Worm (Caenorhabditis elegans) whole organism, L1 larva: ENCODE data around the gene cnc-5.

Source experiments
- C04F5.9 ChIP-seq: sonication (generic microtip); optimal IDR thresholded peaks from 2 replicates; lab custom pipeline; 2016; ENCODE audit warnings: missing genetic modification characterization, missing compliant biosample characterization
- F16B12.6 ChIP-seq: fragments of 150-350 bp; optimal IDR thresholded peaks from 2 replicates; lab custom pipeline; 2014; ENCODE audit warnings: missing biosample characterization, missing genetic modification characterization
- blmp-1 ChIP-seq: fragments of 150-350 bp; optimal IDR thresholded peaks from 2 replicates; lab custom pipeline; 2014; ENCODE audit warnings: missing biosample characterization, missing genetic modification characterization
- ceh-63 ChIP-seq: fragments of 200-800 bp; sonication (Bioruptor generic); optimal IDR thresholded peaks from 2 replicates; lab custom pipeline; 2018; ENCODE audit warnings: mild to moderate bottlenecking, missing genetic modification characterization, missing compliant biosample characterization
- ceh-82 ChIP-seq, 3 experiments: fragments of 150-350 bp in 1 of 3; sonication (generic microtip) in 2 of 3; optimal IDR thresholded peaks; 2 replicates each; lab custom pipeline; 2014 to 2017; ENCODE audit warnings: missing biosample characterization in 3 of 3, missing genetic modification characterization in 3 of 3
- dpl-1 ChIP-seq, 3 experiments: fragments of 150-350 bp in 2 of 3; sonication (generic microtip) in 1 of 3; optimal IDR thresholded peaks; 2 replicates each; lab custom pipeline; 2014 to 2017; ENCODE audit warnings: missing biosample characterization in 3 of 3, missing genetic modification characterization in 3 of 3, missing genetic modification reagents in 3 of 3
- efl-1 ChIP-seq, 4 experiments: fragments of 150-350 bp; optimal IDR thresholded peaks in 3 of 4; peaks in 1 of 4; 1 replicate in 1 of 4; 2 replicates in 3 of 4; lab custom pipeline; 2014; ENCODE audit warnings: missing biosample characterization in 2 of 4, missing genetic modification characterization in 2 of 4, missing genetic modification reagents in 2 of 4
- egl-13 ChIP-seq: sonication (generic microtip); optimal IDR thresholded peaks from 2 replicates; lab custom pipeline; 2016; ENCODE audit warnings: missing genotype, missing genetic modification reagents, missing genetic modification characterization, missing compliant biosample characterization
- elt-3 ChIP-seq, 6 experiments: fragments of 150-350 bp in 1 of 6; sonication (generic microtip); optimal IDR thresholded peaks; 2 replicates each; lab custom pipeline; 2017 to 2018; ENCODE audit warnings: missing biosample characterization in 6 of 6, missing genetic modification characterization in 6 of 6, inconsistent platforms in 1 of 6
- fkh-10 ChIP-seq: sonication (generic microtip); optimal IDR thresholded peaks from 2 replicates; lab custom pipeline; 2017; ENCODE audit warnings: missing biosample characterization, missing genetic modification reagents, missing genetic modification characterization
- fkh-4 ChIP-seq: sonication (generic microtip); optimal IDR thresholded peaks from 2 replicates; lab custom pipeline; 2016; ENCODE audit warnings: missing compliant biosample characterization, missing genetic modification characterization, borderline replicate concordance
- grh-1 ChIP-seq: fragments of 200-800 bp; sonication (Bioruptor generic); IDR thresholded peaks from 2 replicates; pipeline ENCODE4 v1.3.6; 2022; ENCODE audit warnings: missing genetic modification reagents, missing genetic modification characterization, missing compliant biosample characterization
- hlh-4 ChIP-seq: sonication (generic microtip); optimal IDR thresholded peaks from 2 replicates; lab custom pipeline; 2016; ENCODE audit warnings: mild to moderate bottlenecking, missing genetic modification characterization, missing compliant biosample characterization
- lin-13 ChIP-seq: fragments of 150-350 bp; optimal IDR thresholded peaks from 2 replicates; lab custom pipeline; 2014; ENCODE audit warnings: missing biosample characterization, missing genetic modification reagents, missing genetic modification characterization
- lin-14 ChIP-seq: fragments of 200-800 bp; sonication (Bioruptor generic); optimal IDR thresholded peaks from 2 replicates; lab custom pipeline; 2018; ENCODE audit warnings: mild to moderate bottlenecking, missing genetic modification characterization, moderate library complexity, missing compliant biosample characterization
- lin-15B ChIP-seq: fragments of 150-350 bp; sonication (generic microtip); optimal IDR thresholded peaks from 3 replicates; lab custom pipeline; 2014; ENCODE audit warnings: missing biosample characterization, missing genetic modification characterization
- lin-35 ChIP-seq, 2 experiments: fragments of 150-350 bp; optimal IDR thresholded peaks; 2 replicates each; lab custom pipeline; 2014; ENCODE audit warnings: missing biosample characterization in 2 of 2, missing genetic modification characterization in 2 of 2, missing genetic modification reagents in 2 of 2
- lin-39 ChIP-seq: fragments of 150-350 bp; optimal IDR thresholded peaks from 2 replicates; lab custom pipeline; 2014; ENCODE audit warnings: missing biosample characterization, missing genetic modification reagents, missing genetic modification characterization
- lir-3 ChIP-seq: sonication (generic microtip); optimal IDR thresholded peaks from 2 replicates; lab custom pipeline; 2016; ENCODE audit warnings: mild to moderate bottlenecking, missing genetic modification characterization, moderate library complexity, missing compliant biosample characterization; ENCODE audit not compliant: poor library complexity
- lsy-2 ChIP-seq, 2 experiments: fragments of 150-350 bp; optimal IDR thresholded peaks; 2 replicates each; lab custom pipeline; 2014; ENCODE audit warnings: missing biosample characterization in 2 of 2, missing genetic modification characterization in 2 of 2
- mab-9 ChIP-seq: fragments of 200-800 bp; sonication (Bioruptor generic); IDR thresholded peaks from 2 replicates; pipeline ENCODE4 v1.3.6; 2022; ENCODE audit warnings: missing genetic modification reagents, missing genetic modification characterization, missing compliant biosample characterization
- nhr-11 ChIP-seq: fragments of 150-350 bp; optimal IDR thresholded peaks from 2 replicates; lab custom pipeline; 2014; ENCODE audit warnings: missing biosample characterization, missing genetic modification characterization
- nhr-20 ChIP-seq: sonication (generic microtip); optimal IDR thresholded peaks from 2 replicates; lab custom pipeline; 2016; ENCODE audit warnings: mild to moderate bottlenecking, missing genetic modification characterization, missing compliant biosample characterization
- nhr-237 ChIP-seq: fragments of 150-350 bp; optimal IDR thresholded peaks from 2 replicates; lab custom pipeline; 2014; ENCODE audit warnings: missing biosample characterization, missing genetic modification characterization
- nhr-28 ChIP-seq: fragments of 150-350 bp; optimal IDR thresholded peaks from 2 replicates; lab custom pipeline; 2014; ENCODE audit warnings: missing biosample characterization, missing genetic modification characterization
- nhr-47 ChIP-seq: sonication (generic microtip); optimal IDR thresholded peaks from 2 replicates; lab custom pipeline; 2016; ENCODE audit warnings: mild to moderate bottlenecking, missing genetic modification characterization, moderate library complexity, missing compliant biosample characterization
- nhr-71 ChIP-seq: sonication (generic microtip); optimal IDR thresholded peaks from 2 replicates; lab custom pipeline; 2016; ENCODE audit warnings: mild to moderate bottlenecking, missing genetic modification characterization, moderate library complexity, missing compliant biosample characterization
- nhr-76 ChIP-seq: sonication (generic microtip); optimal IDR thresholded peaks from 2 replicates; lab custom pipeline; 2017; ENCODE audit warnings: missing biosample characterization, missing genetic modification characterization
- nhr-77 ChIP-seq: fragments of 150-350 bp; optimal IDR thresholded peaks from 2 replicates; lab custom pipeline; 2014; ENCODE audit warnings: missing biosample characterization, missing genetic modification characterization
- nhr-90 ChIP-seq: sonication (generic microtip); optimal IDR thresholded peaks from 2 replicates; lab custom pipeline; 2016; ENCODE audit warnings: mild to moderate bottlenecking, missing genetic modification characterization, missing compliant biosample characterization; ENCODE audit not compliant: poor library complexity
- pax-3 ChIP-seq: fragments of 200-800 bp; sonication (Bioruptor generic); optimal IDR thresholded peaks from 2 replicates; lab custom pipeline; 2018; ENCODE audit warnings: mild to moderate bottlenecking, missing genetic modification characterization, moderate library complexity, missing compliant biosample characterization
- rnt-1 ChIP-seq: sonication (generic microtip); optimal IDR thresholded peaks from 2 replicates; lab custom pipeline; 2016; ENCODE audit warnings: mild to moderate bottlenecking, missing genetic modification characterization, moderate library complexity, missing compliant biosample characterization
- skn-1 ChIP-seq: fragments of 150-350 bp; optimal IDR thresholded peaks from 2 replicates; lab custom pipeline; 2014; ENCODE audit warnings: missing biosample characterization, missing genetic modification characterization
- snu-23 ChIP-seq: sonication (generic microtip); optimal IDR thresholded peaks from 2 replicates; lab custom pipeline; 2016; ENCODE audit warnings: missing genetic modification characterization, missing compliant biosample characterization
- sox-4 ChIP-seq: sonication (generic microtip); optimal IDR thresholded peaks from 2 replicates; lab custom pipeline; 2016; ENCODE audit warnings: missing genetic modification characterization, missing compliant biosample characterization
- sptf-1 ChIP-seq: fragments of 150-350 bp; optimal IDR thresholded peaks from 2 replicates; lab custom pipeline; 2014; ENCODE audit warnings: missing biosample characterization, missing genetic modification characterization
- tbx-2 ChIP-seq: sonication (generic microtip); optimal IDR thresholded peaks from 2 replicates; lab custom pipeline; 2016; ENCODE audit warnings: missing genetic modification characterization, missing compliant biosample characterization
- tlp-1 ChIP-seq: fragments of 150-350 bp; optimal IDR thresholded peaks from 2 replicates; lab custom pipeline; 2014; ENCODE audit warnings: missing biosample characterization, missing genetic modification characterization
- unc-30 ChIP-seq: sonication (generic microtip); optimal IDR thresholded peaks from 2 replicates; lab custom pipeline; 2017; ENCODE audit warnings: missing biosample characterization, missing genetic modification characterization
- unc-98 ChIP-seq: fragments of 200-800 bp; sonication (Bioruptor generic); IDR thresholded peaks from 2 replicates; pipeline ENCODE4 v1.3.6; 2022; ENCODE audit warnings: missing genetic modification characterization, missing compliant biosample characterization
- zip-4 ChIP-seq: fragments of 200-800 bp; sonication (Bioruptor generic); optimal IDR thresholded peaks from 2 replicates; lab custom pipeline; 2018; ENCODE audit warnings: mild to moderate bottlenecking, missing genetic modification characterization, moderate library complexity, missing compliant biosample characterization
- ztf-4 ChIP-seq: fragments of 150-350 bp; optimal IDR thresholded peaks from 2 replicates; lab custom pipeline; 2014; ENCODE audit warnings: missing biosample characterization, missing genetic modification characterization

The cnc-5 gene

DNA sequence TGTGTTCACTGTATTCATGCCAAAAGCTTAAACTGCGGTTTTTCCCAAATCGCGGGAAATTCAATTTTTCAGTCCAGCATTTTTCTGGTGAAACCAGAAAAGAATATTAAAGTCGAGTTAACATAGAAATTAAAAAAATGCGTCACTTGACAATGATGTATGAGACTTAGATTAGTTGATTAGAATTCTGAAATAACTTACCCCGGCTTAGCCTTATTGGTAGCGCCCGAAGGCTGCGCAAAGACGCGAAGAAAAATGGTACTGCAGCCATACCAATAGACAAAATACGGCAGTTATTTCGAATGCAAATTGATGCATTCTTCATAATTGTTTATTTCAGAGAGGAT is 11.8 kb upstream of the cnc-5 start:
- no peak for TF ChIP-seq efl-1 (optimal IDR thresholded peaks at IDR 0.05; lab: Kevin White, UChicago)
- TF ChIP-seq efl-1 (GFP tag; optimal IDR thresholded peaks at IDR 0.05 in 1 of 2; lab: Kevin White, UChicago), result peak in 1 of 2 experiments; percentile 92
- TF ChIP-seq lsy-2 (tag; optimal IDR thresholded peaks at IDR 0.05; lab: Kevin White, UChicago), result no peak

DNA sequence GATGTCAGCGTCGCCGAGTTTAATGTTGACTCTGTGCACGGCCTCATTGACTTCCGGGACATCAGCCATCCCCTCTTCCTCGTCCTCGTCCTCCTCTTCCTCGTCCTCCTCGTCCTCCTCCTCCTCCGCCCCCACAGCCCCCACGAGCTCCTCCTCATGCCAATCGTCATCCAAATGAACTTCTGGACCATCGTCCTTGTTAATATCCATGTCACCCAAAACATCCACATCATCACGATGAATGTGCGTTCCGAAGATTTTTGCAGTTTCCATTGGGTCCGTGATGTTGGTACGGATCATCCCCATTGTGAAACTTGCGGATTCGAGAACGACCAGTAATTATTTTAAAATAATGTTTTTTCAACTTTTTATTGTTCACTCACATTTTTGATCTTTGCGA is 10.8 kb upstream of the cnc-5 start:
- TF ChIP-seq dpl-1 (GFP tag; optimal IDR thresholded peaks at IDR 0.05; lab: Kevin White, UChicago) (peak in 1 of 3 experiments; percentile 11), lin-13 (GFP tag; lab: Kevin White, UChicago) (no peak), efl-1 (optimal IDR thresholded peaks at IDR 0.05; lab: Kevin White, UChicago) (no peak), efl-1 (GFP tag; optimal IDR thresholded peaks at IDR 0.05 in 1 of 2; lab: Kevin White, UChicago) (peak in 1 of 2 experiments; percentile 87)

DNA sequence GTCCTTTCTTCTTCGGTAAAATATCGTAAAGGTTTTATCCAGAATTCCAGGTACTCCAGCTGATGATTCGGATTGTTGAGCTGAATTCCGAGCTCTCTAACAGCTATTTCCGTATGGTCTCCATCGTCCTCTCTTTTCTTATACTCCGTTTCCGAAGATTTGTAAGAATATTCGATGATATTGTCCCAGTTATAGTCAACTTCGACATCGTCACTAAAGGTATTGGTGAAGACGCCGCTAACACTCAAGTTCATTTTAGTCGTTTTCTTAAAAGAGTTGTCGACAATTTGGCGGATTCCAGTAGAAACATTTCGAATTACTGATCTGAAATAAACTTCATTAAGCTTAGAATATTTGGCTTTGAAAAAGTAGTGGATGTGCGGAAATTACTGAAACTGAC is 10.1 kb upstream of the cnc-5 start:
- TF ChIP-seq nhr-47 (tag; lab: Kevin White, UChicago) (no peak), efl-1 (optimal IDR thresholded peaks at IDR 0.05; lab: Kevin White, UChicago) (no peak), efl-1 (GFP tag; optimal IDR thresholded peaks at IDR 0.05 in 1 of 2; lab: Kevin White, UChicago) (peak in 1 of 2 experiments; percentile 93)

DNA sequence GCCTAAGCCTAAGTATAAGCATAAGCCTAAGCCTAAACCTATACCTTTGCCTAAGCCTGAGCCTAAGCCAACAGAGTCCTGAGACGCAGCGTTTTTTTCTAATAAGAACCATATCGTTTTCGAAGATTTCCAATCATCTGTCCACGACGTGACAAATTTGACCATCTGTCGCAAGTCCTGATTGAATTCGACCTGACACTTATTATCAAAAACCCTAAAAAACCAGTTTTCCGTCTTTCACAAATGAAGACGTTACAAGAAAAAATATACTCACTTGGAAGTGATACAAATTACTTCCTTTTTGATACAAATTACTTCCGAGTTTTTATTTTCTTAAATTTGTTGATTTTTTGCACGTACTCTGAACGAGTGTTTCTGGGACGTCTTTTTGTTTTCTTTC is 7.0 kb upstream of the cnc-5 start:
- TF ChIP-seq lin-35 (GFP tag; optimal IDR thresholded peaks at IDR 0.05; lab: Kevin White, UChicago), result no peak
- no peak for TF ChIP-seq nhr-71 (tag; lab: Kevin White, UChicago)
- TF ChIP-seq nhr-20, result peak; percentile 12
- TF ChIP-seq hlh-4 (tag; lab: Kevin White, UChicago), result no peak
- TF ChIP-seq unc-30 (tag; lab: Kevin White, UChicago), result no peak
- TF ChIP-seq lin-15B (tag; lab: Kevin White, UChicago), result no peak
- no peak for TF ChIP-seq ztf-4 (tag; lab: Kevin White, UChicago)
- peak; percentile 52 for TF ChIP-seq lin-14 (GFP tag; lab: Kevin White, UChicago)
- TF ChIP-seq skn-1 (tag; lab: Kevin White, UChicago), result no peak
- TF ChIP-seq grh-1 (GFP tag; lab: Robert Waterston, UW), result peak; percentile 47; the same call in 1 of the 2 replicates
- TF ChIP-seq elt-3 (tag; optimal IDR thresholded peaks at IDR 0.05; lab: Kevin White, UChicago), result peak in 2 of 6 experiments; percentile 12 to 65
- no peak for TF ChIP-seq mab-9 (GFP tag; lab: Robert Waterston, UW)
- peak; percentile 52 for TF ChIP-seq blmp-1
- no peak for TF ChIP-seq ceh-82 (tag; optimal IDR thresholded peaks at IDR 0.05; lab: Kevin White, UChicago)
- TF ChIP-seq unc-98 (GFP tag; lab: Robert Waterston, UW), result no peak
- TF ChIP-seq lsy-2 (tag; optimal IDR thresholded peaks at IDR 0.05; lab: Kevin White, UChicago), result no peak
- no peak for TF ChIP-seq tlp-1
- no peak for TF ChIP-seq nhr-11
- no peak for TF ChIP-seq lin-13 (GFP tag; lab: Kevin White, UChicago)
- TF ChIP-seq tbx-2 (tag; lab: Kevin White, UChicago), result peak; percentile 25

DNA sequence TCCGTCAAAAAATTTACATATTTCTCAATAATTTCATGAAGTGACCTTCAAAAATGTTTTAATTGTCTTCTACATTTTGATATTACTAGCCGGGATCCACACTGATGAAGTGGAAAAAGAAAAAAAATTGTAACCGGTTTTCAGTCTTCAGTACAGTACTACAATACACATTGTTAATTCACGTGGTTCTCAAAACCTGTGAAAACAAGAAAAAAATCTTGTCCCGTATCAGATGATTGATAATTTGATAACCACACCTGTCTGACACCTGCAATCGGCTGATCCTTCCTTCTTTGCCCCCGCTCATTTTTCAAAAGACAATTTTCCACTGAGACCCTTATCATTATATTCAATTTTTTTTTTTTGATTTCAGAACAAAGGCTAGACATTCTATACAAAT is 6.3 kb upstream of the cnc-5 start, which contains the start of gene R09B5.11:
R09B5.11 (plus strand) TSS at position 374 of the 400 bp plus-strand sequence.
- TF ChIP-seq sptf-1 (tag; lab: Kevin White, UChicago), result no peak
- TF ChIP-seq nhr-77, result no peak
- TF ChIP-seq tbx-2 (tag; lab: Kevin White, UChicago), result peak; percentile 37
- TF ChIP-seq lin-35 (GFP tag; optimal IDR thresholded peaks at IDR 0.05; lab: Kevin White, UChicago), result no peak
- TF ChIP-seq fkh-4 (tag; lab: Kevin White, UChicago), result no peak
- peak in 1 of 2 experiments; percentile 23 for TF ChIP-seq lsy-2 (tag; optimal IDR thresholded peaks at IDR 0.05; lab: Kevin White, UChicago)
- TF ChIP-seq nhr-76 (tag; lab: Kevin White, UChicago), result no peak
- no peak for TF ChIP-seq lin-39 (tag; lab: Kevin White, UChicago)
- TF ChIP-seq zip-4, result no peak
- TF ChIP-seq fkh-10 (GFP tag; lab: Kevin White, UChicago), result no peak
- TF ChIP-seq sox-4 (tag; lab: Kevin White, UChicago), result no peak
- TF ChIP-seq pax-3 (tag; lab: Kevin White, UChicago), result no peak
- TF ChIP-seq ceh-63, result no peak
- no peak for TF ChIP-seq nhr-237 (tag; lab: Kevin White, UChicago)
- no peak for TF ChIP-seq C04F5.9
- no peak for TF ChIP-seq nhr-28 (tag; lab: Kevin White, UChicago)
- TF ChIP-seq snu-23 (GFP tag; lab: Kevin White, UChicago), result peak; percentile 44
- peak; percentile 84 for TF ChIP-seq lin-14 (GFP tag; lab: Kevin White, UChicago)
- no peak for TF ChIP-seq efl-1 (optimal IDR thresholded peaks at IDR 0.05; lab: Kevin White, UChicago)
- TF ChIP-seq efl-1 (GFP tag; optimal IDR thresholded peaks at IDR 0.05 in 1 of 2; lab: Kevin White, UChicago), result peak in 1 of 2 experiments; percentile 58
- TF ChIP-seq rnt-1 (tag; lab: Kevin White, UChicago), result no peak
- TF ChIP-seq nhr-71 (tag; lab: Kevin White, UChicago), result peak; percentile 54
- TF ChIP-seq F16B12.6 (tag; lab: Kevin White, UChicago), result no peak
- no peak for TF ChIP-seq lir-3 (tag; lab: Kevin White, UChicago)
- no peak for TF ChIP-seq egl-13
- TF ChIP-seq nhr-90 (tag; lab: Kevin White, UChicago), result peak; percentile 42
- peak; percentile 92 for TF ChIP-seq grh-1 (GFP tag; lab: Robert Waterston, UW)
